Fruit fly (Drosophila melanogaster): ENCODE results near the gene emc.

emc gene

DNA sequence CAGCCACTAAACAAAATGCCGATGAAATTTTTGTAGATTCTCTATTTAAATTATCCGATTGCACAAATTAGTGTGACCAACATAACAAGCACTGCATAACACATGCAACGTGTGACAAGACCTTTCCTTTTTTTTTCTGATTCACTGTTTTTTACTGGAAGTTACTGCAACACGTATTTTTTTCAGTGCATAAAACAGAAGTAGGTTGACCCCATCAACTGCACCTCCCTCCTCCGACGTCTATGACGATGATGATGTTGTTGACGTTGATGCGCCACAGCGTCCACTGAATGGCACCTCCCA, 25.8 kb downstream of the emc start (continued):
- TF ChIP-seq CG8359 (GFP tag; optimal IDR thresholded peaks at IDR 0.05; ENCODE audit: borderline replicate concordance) (no peak), GATAe (GFP tag; conservative IDR thresholded peaks at IDR 0.05) (no peak), CG6689 (GFP tag; IDR thresholded peaks at IDR 0.05) (0 out of 2 replicates have a peak, but pooled peaks have one; percentile 38), CG30020 (tag; optimal IDR thresholded peaks at IDR 0.05) (no peak), bigmax (GFP tag; optimal IDR thresholded peaks at IDR 0.05) (no peak), ranshi (GFP tag; IDR thresholded peaks at IDR 0.05) (no peak), CG18476 (GFP tag; optimal IDR thresholded peaks at IDR 0.05) (no peak), gsb-n (tag; optimal IDR thresholded peaks at IDR 0.05) (no peak), wek (GFP tag; optimal IDR thresholded peaks at IDR 0.05) (no peak), Rfx (GFP tag; IDR thresholded peaks at IDR 0.05) (peak; percentile 43; the same call in 1 of the 2 replicates), cas (GFP tag; IDR thresholded peaks at IDR 0.05) (no peak), MTF-1 (GFP tag; optimal IDR thresholded peaks at IDR 0.05; ENCODE audit: borderline replicate concordance) (no peak), CG4328 (GFP tag; optimal IDR thresholded peaks at IDR 0.05) (no peak), hth (optimal IDR thresholded peaks at IDR 0.05) (no peak), sens (GFP tag) (peak; percentile 90), CG10209 (GFP tag; optimal IDR thresholded peaks at IDR 0.05) (no peak), CG1792 (GFP tag; optimal IDR thresholded peaks at IDR 0.05) (no peak), cad (GFP tag; optimal IDR thresholded peaks at IDR 0.05) (no peak), esg (GFP tag; conservative IDR thresholded peaks at IDR 0.05) (no peak), CG16813 (GFP tag; IDR thresholded peaks at IDR 0.05; ENCODE audit: partially characterized antibody) (0 out of 3 replicates have a peak, but pooled peaks have one; percentile 26), Chrac-16 (GFP tag; optimal IDR thresholded peaks at IDR 0.05) (no peak), ase (GFP tag; IDR thresholded peaks at IDR 0.05) (no peak), slp2 (GFP tag; optimal IDR thresholded peaks at IDR 0.05) (no peak), PHDP (tag; optimal IDR thresholded peaks at IDR 0.05) (no peak), disco-r (GFP tag; optimal IDR thresholded peaks at IDR 0.05) (no peak), YL-1 (GFP tag; optimal IDR thresholded peaks at IDR 0.05) (no peak), Ets65A (GFP tag) (peak; percentile 47), CG9215 (GFP tag; IDR thresholded peaks at IDR 0.05) (no peak), p53 (GFP tag; optimal IDR thresholded peaks at IDR 0.05) (no peak), ro (GFP tag; IDR thresholded peaks at IDR 0.05) (no peak), cato (GFP tag; optimal IDR thresholded peaks at IDR 0.05; ENCODE audit: borderline replicate concordance) (no peak), CG10543 (GFP tag; optimal IDR thresholded peaks at IDR 0.05) (no peak), CG7372 (GFP tag; IDR thresholded peaks at IDR 0.05) (0 out of 2 replicates have a peak, but pooled peaks have one; percentile 14), CG12219 (GFP tag; optimal IDR thresholded peaks at IDR 0.05) (no peak), Gsc (GFP tag; IDR thresholded peaks at IDR 0.05) (no peak), CG6654 (GFP tag; optimal IDR thresholded peaks at IDR 0.05) (no peak), CkIIα-i1 (GFP tag; IDR thresholded peaks at IDR 0.05) (no peak), mirr (GFP tag; optimal IDR thresholded peaks at IDR 0.05) (no peak), E2f1 (GFP tag; IDR thresholded peaks at IDR 0.05) (peak; percentile 45; the same call in 1 of the 2 replicates), CG17328 (GFP tag; IDR thresholded peaks at IDR 0.05) (no peak), CG4404 (GFP tag; IDR thresholded peaks at IDR 0.05) (no peak), gfzf (GFP tag; optimal IDR thresholded peaks at IDR 0.05) (no peak), Blimp-1 (GFP tag; optimal IDR thresholded peaks at IDR 0.05) (peak; percentile 41), tin (GFP tag; optimal IDR thresholded peaks at IDR 0.05) (no peak), CG10274 (GFP tag; optimal IDR thresholded peaks at IDR 0.05) (no peak), Hsf (GFP tag; optimal IDR thresholded peaks at IDR 0.05) (no peak), ftz-f1 (GFP tag; optimal IDR thresholded peaks at IDR 0.05) (no peak), Sox102F (GFP tag; optimal IDR thresholded peaks at IDR 0.05) (peak; percentile 53), ken (GFP tag; IDR thresholded peaks at IDR 0.05) (no peak), grn (GFP tag; optimal IDR thresholded peaks at IDR 0.05) (no peak), zfh1 (GFP tag; IDR thresholded peaks at IDR 0.05) (peak; percentile 45; the same call in 1 of the 3 replicates), E2f2 (GFP tag; IDR thresholded peaks at IDR 0.05) (no peak), Six4 (GFP tag; optimal IDR thresholded peaks at IDR 0.05) (no peak)
